Worm (Caenorhabditis elegans): ENCODE results near the gene B0035.13.

Gene B0035.13

DNA sequence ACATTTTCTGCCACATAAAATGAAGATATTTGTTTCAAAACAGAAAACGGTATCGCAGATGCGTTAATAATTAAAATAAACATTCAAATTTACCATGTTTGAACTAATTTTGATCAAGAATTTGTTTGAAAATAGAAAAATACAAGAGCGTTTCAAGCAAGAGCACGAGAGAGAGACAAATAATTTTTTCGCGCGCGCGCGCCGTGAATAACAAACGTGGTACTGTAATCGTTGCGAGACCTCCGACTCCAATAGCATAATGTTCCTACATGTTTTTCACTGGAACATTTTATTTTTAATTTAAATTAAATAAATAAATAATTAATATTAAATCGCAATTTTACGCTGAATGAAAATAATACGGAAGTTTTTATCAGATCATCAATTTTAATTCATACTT, 30.5 kb upstream of the B0035.13 start, which contains the start of gene F54E12.2 (continued):
- TF ChIP-seq lsl-1 (GFP tag; optimal IDR thresholded peaks at IDR 0.05) (peak; percentile 97), F52B5.7 (tag; optimal IDR thresholded peaks at IDR 0.05) (no peak), nhr-120 (GFP tag; IDR thresholded peaks at IDR 0.05) (no peak), aptf-2 (GFP tag; conservative IDR thresholded peaks at IDR 0.05) (0 out of 2 replicates have a peak, but pooled peaks have one; percentile 48), madf-3 (GFP tag; IDR thresholded peaks at IDR 0.05) (peak; percentile 91), pha-4 (tag; optimal IDR thresholded peaks at IDR 0.05) (no peak), cebp-2 (GFP tag; IDR thresholded peaks at IDR 0.05) (no peak), F57C9.4 (tag; optimal IDR thresholded peaks at IDR 0.05) (no peak), Y67H2A.10 (GFP tag; conservative IDR thresholded peaks at IDR 0.05) (peak; percentile 35; the same call in 1 of the 2 replicates), snpc-4 (GFP tag; optimal IDR thresholded peaks at IDR 0.05) (no peak), snpc-4 (tag; optimal IDR thresholded peaks at IDR 0.05) (peak in 2 of 4 experiments; percentile 18 to 31), snpc-1.3 (tag; optimal IDR thresholded peaks at IDR 0.05; ENCODE audit: insufficient read depth) (peak; percentile 88), ztf-25 (GFP tag; IDR thresholded peaks at IDR 0.05) (peak; percentile 83; the same call in 1 of the 2 replicates), ztf-28 (GFP tag; IDR thresholded peaks at IDR 0.05) (peak; percentile 82; the same call in 1 of the 2 replicates), C06A6.2 (GFP tag; conservative IDR thresholded peaks at IDR 0.05) (no peak), lin-26 (GFP tag; IDR thresholded peaks at IDR 0.05) (peak; percentile 67), atf-7 (tag; optimal IDR thresholded peaks at IDR 0.05) (no peak), ztf-18 (tag; optimal IDR thresholded peaks at IDR 0.05) (no peak), chd-7 (tag; optimal IDR thresholded peaks at IDR 0.05) (no peak), B0035.1 (tag; optimal IDR thresholded peaks at IDR 0.05) (no peak), ama-1 (optimal IDR thresholded peaks at IDR 0.05) (no peak), ama-1 (GFP tag; optimal IDR thresholded peaks at IDR 0.05) (no peak), mxl-1 (tag; optimal IDR thresholded peaks at IDR 0.05) (no peak), dox-1 (GFP tag; IDR thresholded peaks at IDR 0.05) (peak; percentile 89), nfya-1 (tag; optimal IDR thresholded peaks at IDR 0.05; ENCODE audit: borderline replicate concordance, insufficient read depth) (no peak), akir-1 (GFP tag; optimal IDR thresholded peaks at IDR 0.05) (no peak), ztf-22 (GFP tag; optimal IDR thresholded peaks at IDR 0.05) (no peak), ets-4 (GFP tag; optimal IDR thresholded peaks at IDR 0.05) (no peak), bed-2 (GFP tag; IDR thresholded peaks at IDR 0.05) (no peak), attf-3 (GFP tag; conservative IDR thresholded peaks at IDR 0.05) (0 out of 2 replicates have a peak, but pooled peaks have one; percentile 46), B0019.2 (GFP tag; conservative IDR thresholded peaks at IDR 0.05) (peak; percentile 88), C17E4.6 (GFP tag; IDR thresholded peaks at IDR 0.05) (peak; percentile 65; the same call in 1 of the 2 replicates), B0261.1 (tag; optimal IDR thresholded peaks at IDR 0.05) (no peak), hmg-20 (GFP tag; IDR thresholded peaks at IDR 0.05) (no peak), aptf-3 (GFP tag; IDR thresholded peaks at IDR 0.05) (no peak), lir-1 (GFP tag; conservative IDR thresholded peaks at IDR 0.05) (no peak; the same call in 1 of the 2 replicates), Y79H2A.3 (GFP tag; conservative IDR thresholded peaks at IDR 0.05) (peak; percentile 90), Y53F4B.3 (GFP tag; IDR thresholded peaks at IDR 0.05) (peak; percentile 45; the same call in 1 of the 2 replicates), cebp-1 (GFP tag; IDR thresholded peaks at IDR 0.05) (no peak), cebp-1 (tag; optimal IDR thresholded peaks at IDR 0.05) (no peak), snpc-3.4 (tag; optimal IDR thresholded peaks at IDR 0.05) (peak; percentile 94), sptf-2 (GFP tag; optimal IDR thresholded peaks at IDR 0.05) (no peak), madf-10 (tag; optimal IDR thresholded peaks at IDR 0.05) (no peak), ceh-100 (GFP tag; IDR thresholded peaks at IDR 0.05) (peak; percentile 45; the same call in 1 of the 2 replicates), F57A8.1 (GFP tag; optimal IDR thresholded peaks at IDR 0.05) (no peak), Y53G8AR.9 (GFP tag; conservative IDR thresholded peaks at IDR 0.05) (peak; percentile 86), repo-1 (tag; optimal IDR thresholded peaks at IDR 0.05) (no peak), nfyb-1 (GFP tag; IDR thresholded peaks at IDR 0.05) (no peak), gei-17 (GFP tag; optimal IDR thresholded peaks at IDR 0.05) (no peak)
